Fruit fly (Drosophila melanogaster): Measurements from ENCODE around the gene Npc2c.

The Npc2c gene

dm6 chr3R:10032951-10033720, 26.9 kb upstream of the Npc2c start (continued):
- TF ChIP-seq seq (GFP tag; IDR thresholded peaks at IDR 0.05): no peak
- TF ChIP-seq CG18599 (GFP tag; optimal IDR thresholded peaks at IDR 0.05): peak; percentile 22
- no peak for TF ChIP-seq CG9215 (GFP tag; IDR thresholded peaks at IDR 0.05)
- TF ChIP-seq lab (GFP tag; optimal IDR thresholded peaks at IDR 0.05): peak; percentile 30
- TF ChIP-seq lilli (GFP tag; optimal IDR thresholded peaks at IDR 0.05): no peak
- TF ChIP-seq Sry-δ (GFP tag; optimal IDR thresholded peaks at IDR 0.05): no peak
- TF ChIP-seq wek (GFP tag; optimal IDR thresholded peaks at IDR 0.05): no peak
- no peak for TF ChIP-seq kni (GFP tag; optimal IDR thresholded peaks at IDR 0.05)
- TF ChIP-seq CG1647 (GFP tag; optimal IDR thresholded peaks at IDR 0.05): no peak
- no peak for TF ChIP-seq tio (GFP tag; optimal IDR thresholded peaks at IDR 0.05)
- no peak for TF ChIP-seq CG12104 (GFP tag; optimal IDR thresholded peaks at IDR 0.05)
- TF ChIP-seq sens (GFP tag): peak; percentile 86
- no peak for TF ChIP-seq peb (GFP tag; IDR thresholded peaks at IDR 0.05)
- TF ChIP-seq crp (GFP tag; optimal IDR thresholded peaks at IDR 0.05): no peak
- TF ChIP-seq B-H2 (GFP tag; optimal IDR thresholded peaks at IDR 0.05): no peak
- no peak for TF ChIP-seq Scr (GFP tag; IDR thresholded peaks at IDR 0.05; ENCODE audit: partially characterized antibody)
- TF ChIP-seq Tbp (GFP tag; optimal IDR thresholded peaks at IDR 0.05): no peak
- TF ChIP-seq CG42726 (GFP tag; IDR thresholded peaks at IDR 0.05; ENCODE audit: partially characterized antibody): no peak
- peak; percentile 31 for TF ChIP-seq CG18262 (tag; optimal IDR thresholded peaks at IDR 0.05)
- TF ChIP-seq CG16863 (GFP tag; optimal IDR thresholded peaks at IDR 0.05): no peak
- TF ChIP-seq CG6683 (GFP tag; optimal IDR thresholded peaks at IDR 0.05): no peak
- TF ChIP-seq lmd (GFP tag; IDR thresholded peaks at IDR 0.05): no peak
- TF ChIP-seq CG1792 (GFP tag; optimal IDR thresholded peaks at IDR 0.05): no peak
- no peak for TF ChIP-seq gfzf (GFP tag; optimal IDR thresholded peaks at IDR 0.05)
- TF ChIP-seq zen (tag; optimal IDR thresholded peaks at IDR 0.05): no peak
- TF ChIP-seq CG15514 (GFP tag; optimal IDR thresholded peaks at IDR 0.05): no peak
- TF ChIP-seq HLH3B (GFP tag; IDR thresholded peaks at IDR 0.05): no peak
- TF ChIP-seq CG17359 (tag; optimal IDR thresholded peaks at IDR 0.05): peak; percentile 40
- no peak for TF ChIP-seq pho (GFP tag; optimal IDR thresholded peaks at IDR 0.05)
- no peak for TF ChIP-seq CG10979 (tag; optimal IDR thresholded peaks at IDR 0.05)
- peak; percentile 24 for TF ChIP-seq CG7839 (tag; optimal IDR thresholded peaks at IDR 0.05)
- no peak for TF ChIP-seq prd (optimal IDR thresholded peaks at IDR 0.05)
- peak; percentile 25; the same call in 1 of the 3 replicates for TF ChIP-seq prd (GFP tag; IDR thresholded peaks at IDR 0.05)
- TF ChIP-seq CG1603 (tag; optimal IDR thresholded peaks at IDR 0.05): peak; percentile 30
- TF ChIP-seq lbe (GFP tag; optimal IDR thresholded peaks at IDR 0.05): no peak
- TF ChIP-seq dm (GFP tag; optimal IDR thresholded peaks at IDR 0.05): no peak
- peak; percentile 54 for TF ChIP-seq Sox102F (GFP tag; optimal IDR thresholded peaks at IDR 0.05)
- TF ChIP-seq Trl (optimal IDR thresholded peaks at IDR 0.05): no peak
- TF ChIP-seq Trl (GFP tag; optimal IDR thresholded peaks at IDR 0.05): no peak
- no peak for TF ChIP-seq btn (GFP tag; optimal IDR thresholded peaks at IDR 0.05)
- TF ChIP-seq CG10543 (GFP tag; optimal IDR thresholded peaks at IDR 0.05): no peak
- TF ChIP-seq dysf (GFP tag; IDR thresholded peaks at IDR 0.05): peak; percentile 44; the same call in 1 of the 3 replicates
- TF ChIP-seq ind (GFP tag; optimal IDR thresholded peaks at IDR 0.05): no peak
- TF ChIP-seq Optix (GFP tag; IDR thresholded peaks at IDR 0.05): no peak
- TF ChIP-seq CG12299 (tag; optimal IDR thresholded peaks at IDR 0.05): no peak
- no peak for TF ChIP-seq CG33213 (GFP tag; optimal IDR thresholded peaks at IDR 0.05)
- no peak for TF ChIP-seq CG6813 (GFP tag; optimal IDR thresholded peaks at IDR 0.05)
- peak; percentile 11 for TF ChIP-seq CG12659 (GFP tag; optimal IDR thresholded peaks at IDR 0.05)
- no peak for TF ChIP-seq CG34422 (GFP tag; IDR thresholded peaks at IDR 0.05)
- TF ChIP-seq BEAF-32 (GFP tag; optimal IDR thresholded peaks at IDR 0.05): no peak

All from whole organism, embryonic.